Fruit fly (Drosophila melanogaster) whole organism, embryonic: ENCODE measurements around the gene Sytbeta.
A peak's percentile ranks its signal among the peaks of the same experiment; 100 is the strongest.

ENCODE experiments used
- B-H2 ChIP-seq: fragments of 200-800 bp; sonication (Bioruptor generic); optimal IDR thresholded peaks from 2 replicates; lab custom pipeline; 2018; ENCODE audit warnings: missing biosample characterization, mild to moderate bottlenecking, missing genetic modification characterization
- CG10543 ChIP-seq: fragments of 200-800 bp; sonication (Bioruptor generic); optimal IDR thresholded peaks from 3 replicates; lab custom pipeline; 2017; ENCODE audit warnings: missing biosample characterization, mild to moderate bottlenecking, missing genetic modification characterization, moderate library complexity
- CG11247 ChIP-seq: fragments of 200-800 bp; sonication (Bioruptor generic); IDR thresholded peaks from 2 replicates; pipeline ENCODE4 v1.3.6; 2022; ENCODE audit warnings: missing biosample characterization, missing genetic modification characterization
- CG11504 ChIP-seq: fragments of 200-800 bp; sonication (Bioruptor generic); optimal IDR thresholded peaks from 3 replicates; lab custom pipeline; 2019; ENCODE audit warnings: missing biosample characterization, mild to moderate bottlenecking, missing genetic modification characterization, moderate library complexity
- CG1603 ChIP-seq: fragments of 200-800 bp; sonication (Bioruptor generic); optimal IDR thresholded peaks from 2 replicates; lab custom pipeline; 2019; ENCODE audit warnings: missing biosample characterization, mild to moderate bottlenecking, missing genetic modification characterization, moderate library complexity
- CG17385 ChIP-seq: fragments of 200-800 bp; sonication (Bioruptor generic); optimal IDR thresholded peaks from 3 replicates; lab custom pipeline; 2018; ENCODE audit warnings: missing biosample characterization, mild to moderate bottlenecking, missing genetic modification characterization
- CG18262 ChIP-seq: fragments of 200-800 bp; optimal IDR thresholded peaks from 3 replicates; lab custom pipeline; 2019; ENCODE audit warnings: missing biosample characterization, mild to moderate bottlenecking, missing genetic modification characterization, moderate library complexity
- CG2199 ChIP-seq: fragments of 200-800 bp; sonication (Bioruptor generic); IDR thresholded peaks from 3 replicates; pipeline ENCODE4 v1.3.6; 2022; ENCODE audit warnings: missing biosample characterization, missing genetic modification characterization
- CG2678 ChIP-seq: fragments of 200-800 bp; sonication (Bioruptor generic); optimal IDR thresholded peaks from 3 replicates; lab custom pipeline; 2019; ENCODE audit warnings: missing biosample characterization, mild to moderate bottlenecking, missing genetic modification characterization, moderate library complexity
- CG2712 ChIP-seq: fragments of 200-800 bp; optimal IDR thresholded peaks from 3 replicates; lab custom pipeline; 2019; ENCODE audit warnings: missing biosample characterization, mild to moderate bottlenecking, missing genetic modification characterization, moderate library complexity
- CG2889 ChIP-seq: fragments of 200-800 bp; sonication (Bioruptor generic); IDR thresholded peaks from 3 replicates; pipeline ENCODE4 v1.3.6; 2022; ENCODE audit warnings: missing biosample characterization, missing genetic modification characterization
- CG3163 ChIP-seq: fragments of 200-800 bp; sonication (Bioruptor generic); optimal IDR thresholded peaks from 3 replicates; lab custom pipeline; 2016; ENCODE audit warnings: missing biosample characterization, missing genetic modification characterization
- CG9876 ChIP-seq: fragments of 200-800 bp; sonication (Bioruptor generic); optimal IDR thresholded peaks from 2 replicates; lab custom pipeline; 2016; ENCODE audit warnings: missing biosample characterization, missing genetic modification characterization
- Dbx ChIP-seq: fragments of 200-800 bp; sonication (Bioruptor generic); IDR thresholded peaks from 3 replicates; pipeline ENCODE4 v1.3.6; 2022; ENCODE audit warnings: missing biosample characterization, missing genetic modification characterization
- Ets65A ChIP-seq: fragments of 200-800 bp; sonication (Bioruptor generic); peaks from one replicate; lab custom pipeline; 2016; ENCODE audit warnings: missing biosample characterization, missing genetic modification characterization
- MESR4 ChIP-seq: fragments of 200-800 bp; sonication (Bioruptor generic); optimal IDR thresholded peaks from 2 replicates; lab custom pipeline; 2018; ENCODE audit warnings: missing biosample characterization, mild to moderate bottlenecking, missing genetic modification characterization, moderate library complexity
- Med ChIP-seq: fragments of 200-800 bp; sonication (Bioruptor generic); peaks from one replicate; lab custom pipeline; 2016; ENCODE audit warnings: missing biosample characterization, missing genetic modification characterization, mild to moderate bottlenecking, inconsistent platforms, moderate library complexity
- Mrtf ChIP-seq: fragments of 200-800 bp; sonication (Bioruptor generic); IDR thresholded peaks from 3 replicates; pipeline ENCODE4 v1.3.6; 2022; ENCODE audit warnings: missing biosample characterization, missing genetic modification characterization
- Opbp ChIP-seq: fragments of 200-800 bp; sonication (Bioruptor generic); IDR thresholded peaks from 3 replicates; pipeline ENCODE4 v1.3.6; 2022; ENCODE audit warnings: missing biosample characterization, missing genetic modification characterization; ENCODE audit not compliant: partially characterized antibody
- Pdp1 ChIP-seq, 2 experiments: fragments of 200-800 bp; sonication (Bioruptor generic); optimal IDR thresholded peaks; 3 replicates each; lab custom pipeline; 2016; ENCODE audit warnings: missing biosample characterization in 2 of 2, missing genetic modification characterization in 2 of 2, mild to moderate bottlenecking in 1 of 2, moderate library complexity in 1 of 2
- Ravus ChIP-seq: fragments of 200-800 bp; sonication (Bioruptor generic); IDR thresholded peaks from 2 replicates; pipeline ENCODE4 v1.3.6; 2022; ENCODE audit warnings: missing biosample characterization, missing genetic modification characterization
- Side ChIP-seq: fragments of 200-800 bp; sonication (Bioruptor generic); optimal IDR thresholded peaks from 2 replicates; lab custom pipeline; 2016; ENCODE audit warnings: missing biosample characterization, missing genetic modification characterization
- Trl ChIP-seq, 3 experiments: fragments of >200 bp in 2 of 3; fragments of 200-800 bp in 1 of 3; sonication (Bioruptor generic) in 1 of 3; optimal IDR thresholded peaks; 2 replicates in 1 of 3; 3 replicates in 2 of 3; lab custom pipeline; 2016 to 2017; ENCODE audit warnings: missing biosample characterization in 1 of 3, missing genetic modification characterization in 1 of 3
- abd-A ChIP-seq: fragments of 200-800 bp; sonication (Bioruptor generic); optimal IDR thresholded peaks from 3 replicates; lab custom pipeline; 2019; ENCODE audit warnings: missing biosample characterization, mild to moderate bottlenecking, missing genetic modification characterization, moderate library complexity
- ase ChIP-seq: fragments of 200-800 bp; sonication (Bioruptor generic); IDR thresholded peaks from 3 replicates; pipeline ENCODE4 v1.3.6; 2022; ENCODE audit warnings: missing biosample characterization, missing genetic modification characterization
- bbx ChIP-seq: fragments of 200-800 bp; sonication (Bioruptor generic); IDR thresholded peaks from 2 replicates; pipeline ENCODE4 v1.3.6; 2022; ENCODE audit warnings: missing biosample characterization, missing genetic modification characterization; ENCODE audit not compliant: partially characterized antibody
- bsh ChIP-seq, 2 experiments: fragments of 200-800 bp; sonication (Bioruptor generic); optimal IDR thresholded peaks; 2 replicates each; lab custom pipeline; 2017 to 2018; ENCODE audit warnings: mild to moderate bottlenecking in 2 of 2, missing biosample characterization in 2 of 2, missing genetic modification characterization in 2 of 2, moderate library complexity in 1 of 2
- crol ChIP-seq: fragments of 200-800 bp; sonication (Bioruptor generic); IDR thresholded peaks from 2 replicates; pipeline ENCODE4 v1.3.6; 2022; ENCODE audit warnings: missing biosample characterization, missing genetic modification characterization
- dan ChIP-seq: fragments of 200-800 bp; sonication (Bioruptor generic); IDR thresholded peaks from 2 replicates; pipeline ENCODE4 v1.3.6; 2022; ENCODE audit warnings: missing biosample characterization, missing genetic modification characterization
- dmrt99B ChIP-seq: fragments of 200-800 bp; sonication (Bioruptor generic); optimal IDR thresholded peaks from 2 replicates; lab custom pipeline; 2018; ENCODE audit warnings: missing biosample characterization, mild to moderate bottlenecking, missing genetic modification characterization, moderate library complexity
- esg ChIP-seq: fragments of 200-800 bp; sonication (Bioruptor generic); conservative IDR thresholded peaks from 2 replicates; pipeline ENCODE4 v1.3.6; 2022; ENCODE audit warnings: missing biosample characterization, missing genetic modification characterization
- ewg ChIP-seq: fragments of 200-800 bp; sonication (Bioruptor generic); optimal IDR thresholded peaks from 3 replicates; lab custom pipeline; 2017; ENCODE audit warnings: mild to moderate bottlenecking, missing biosample characterization, missing genetic modification reagents, missing genetic modification characterization
- eyg ChIP-seq: fragments of 200-800 bp; sonication (Bioruptor generic); optimal IDR thresholded peaks from 3 replicates; lab custom pipeline; 2016; ENCODE audit warnings: missing biosample characterization, missing genetic modification characterization
- fd64A ChIP-seq: fragments of 200-800 bp; sonication (Bioruptor generic); optimal IDR thresholded peaks from 3 replicates; lab custom pipeline; 2018; ENCODE audit warnings: missing biosample characterization, mild to moderate bottlenecking, missing genetic modification characterization
- grau ChIP-seq: fragments of 200-800 bp; optimal IDR thresholded peaks from 3 replicates; lab custom pipeline; 2019; ENCODE audit warnings: missing biosample characterization, mild to moderate bottlenecking, missing genetic modification characterization, moderate library complexity
- gsb-n ChIP-seq: fragments of 200-800 bp; sonication (Bioruptor generic); optimal IDR thresholded peaks from 3 replicates; lab custom pipeline; 2018; ENCODE audit warnings: missing biosample characterization, mild to moderate bottlenecking, missing genetic modification characterization
- lbe ChIP-seq: fragments of 200-800 bp; sonication (Bioruptor generic); optimal IDR thresholded peaks from 2 replicates; lab custom pipeline; 2016; ENCODE audit warnings: missing biosample characterization, mild to moderate bottlenecking, missing genetic modification characterization
- nau ChIP-seq: fragments of 200-800 bp; sonication (Bioruptor generic); optimal IDR thresholded peaks from 3 replicates; lab custom pipeline; 2017; ENCODE audit warnings: missing biosample characterization, mild to moderate bottlenecking, missing genetic modification characterization, missing genetic modification reagents
- nmo ChIP-seq: fragments of 200-800 bp; sonication (Bioruptor generic); optimal IDR thresholded peaks from 2 replicates; lab custom pipeline; 2018; ENCODE audit warnings: missing biosample characterization, mild to moderate bottlenecking, missing genetic modification characterization, moderate library complexity
- pros ChIP-seq: fragments of 200-800 bp; sonication (Bioruptor generic); optimal IDR thresholded peaks from 3 replicates; lab custom pipeline; 2019; ENCODE audit warnings: missing biosample characterization, mild to moderate bottlenecking, missing genetic modification characterization, moderate library complexity
- row ChIP-seq: fragments of 200-800 bp; sonication (Bioruptor generic); IDR thresholded peaks from 3 replicates; pipeline ENCODE4 v1.3.6; 2022; ENCODE audit warnings: missing biosample characterization, missing genetic modification characterization
- scrt ChIP-seq: fragments of 200-800 bp; sonication (Bioruptor generic); optimal IDR thresholded peaks from 2 replicates; lab custom pipeline; 2018; ENCODE audit warnings: missing biosample characterization, mild to moderate bottlenecking, missing genetic modification characterization, moderate library complexity
- sens ChIP-seq: fragments of 200-800 bp; sonication (Bioruptor generic); peaks from one replicate; lab custom pipeline; 2016; ENCODE audit warnings: missing biosample characterization, missing genetic modification characterization
- sisA ChIP-seq: fragments of 200-800 bp; sonication (Bioruptor generic); IDR thresholded peaks from 2 replicates; pipeline ENCODE4 v1.3.6; 2022; ENCODE audit warnings: missing biosample characterization, missing genetic modification characterization
- sr ChIP-seq: fragments of 200-800 bp; sonication (Bioruptor generic); IDR thresholded peaks from 3 replicates; pipeline ENCODE4 v1.3.6; 2022; ENCODE audit warnings: missing biosample characterization, missing genetic modification characterization
- vvl ChIP-seq: fragments of 200-800 bp; sonication (Bioruptor generic); IDR thresholded peaks from 2 replicates; pipeline ENCODE4 v1.3.6; 2022; ENCODE audit warnings: missing biosample characterization, missing genetic modification characterization
- zen ChIP-seq: fragments of 200-800 bp; sonication (Bioruptor generic); optimal IDR thresholded peaks from 3 replicates; lab custom pipeline; 2018; ENCODE audit warnings: missing biosample characterization, mild to moderate bottlenecking, missing genetic modification characterization, moderate library complexity
- zfh1 ChIP-seq: fragments of 200-800 bp; sonication (Bioruptor generic); IDR thresholded peaks from 3 replicates; pipeline ENCODE4 v1.3.6; 2022; ENCODE audit warnings: missing biosample characterization, missing genetic modification characterization

The Sytbeta gene

DNA sequence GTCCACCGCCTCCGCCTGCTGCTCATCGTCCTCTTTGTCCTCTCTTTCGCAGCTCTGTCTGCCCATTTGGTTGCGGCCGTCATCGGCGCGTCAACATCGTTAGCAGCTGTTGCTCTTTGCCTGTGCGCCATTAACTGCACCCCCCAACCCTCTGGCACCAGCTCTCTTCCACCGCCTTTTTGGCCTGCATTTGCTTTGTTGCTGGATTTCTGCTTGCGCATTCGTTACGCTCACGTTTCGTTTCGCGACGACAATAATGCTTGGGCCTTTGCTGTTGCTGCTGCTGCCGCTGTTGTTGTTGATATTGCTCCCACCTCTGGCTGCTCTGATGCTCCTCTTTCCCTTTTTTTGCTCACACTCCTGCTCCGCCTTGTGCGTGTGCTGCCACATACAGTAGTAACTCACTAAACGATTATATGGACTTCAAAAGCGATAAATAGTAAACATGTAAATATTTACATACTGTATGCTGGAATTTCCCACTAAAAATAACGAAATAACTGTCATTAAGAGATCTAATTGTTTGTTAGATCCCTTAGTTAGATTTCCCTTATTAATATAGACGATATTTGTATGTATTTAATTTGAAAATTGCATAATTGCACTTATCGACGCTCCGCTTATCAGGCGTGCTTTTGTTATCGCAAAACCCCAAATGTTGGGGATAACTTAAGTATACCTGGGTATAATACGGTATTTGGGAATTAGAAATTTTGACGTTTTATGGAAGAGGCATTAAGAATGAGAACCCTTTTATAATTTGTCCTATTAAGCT lies 37.0 kb upstream of the Sytbeta start:
- TF ChIP-seq CG2678 (tag; lab: Kevin White, UChicago) (peak; percentile 24), CG3163 (GFP tag; lab: Kevin White, UChicago) (peak; percentile 28), CG2712 (tag; lab: Kevin White, UChicago) (peak; percentile 5), pros (GFP tag; lab: Kevin White, UChicago) (peak; percentile 20), bsh (GFP tag; optimal IDR thresholded peaks at IDR 0.05; lab: Kevin White, UChicago) (peak in 1 of 2 experiments; percentile 15), esg (GFP tag; lab: Robert Waterston, UW) (no peak), zfh1 (GFP tag; lab: Robert Waterston, UW) (no peak), CG2889 (GFP tag; lab: Robert Waterston, UW) (no peak), MESR4 (GFP tag; lab: Kevin White, UChicago) (no peak), B-H2 (GFP tag; lab: Kevin White, UChicago) (no peak), Trl (optimal IDR thresholded peaks at IDR 0.05; lab: Kevin White, UChicago) (peak; percentile 14 to 38), Trl (GFP tag; optimal IDR thresholded peaks at IDR 0.05; lab: Kevin White, UChicago) (no peak), gsb-n (tag; lab: Kevin White, UChicago) (peak; percentile 66), nmo (GFP tag; lab: Kevin White, UChicago) (peak; percentile 4), CG1603 (tag; lab: Kevin White, UChicago) (peak; percentile 2), eyg (GFP tag; lab: Kevin White, UChicago) (peak; percentile 10), ase (GFP tag; lab: Robert Waterston, UW) (no peak), Dbx (GFP tag; lab: Robert Waterston, UW) (no peak), dan (no peak), vvl (GFP tag; lab: Robert Waterston, UW) (0 out of 2 replicates have a peak, but pooled peaks have one; percentile 6), CG9876 (GFP tag; lab: Kevin White, UChicago) (no peak), Pdp1 (GFP tag; optimal IDR thresholded peaks at IDR 0.05; lab: Kevin White, UChicago) (peak in 1 of 2 experiments; percentile 17), bbx (GFP tag; lab: Robert Waterston, UW) (peak; percentile 45; the same call in 1 of the 2 replicates), fd64A (GFP tag; lab: Kevin White, UChicago) (no peak), Ets65A (GFP tag; lab: Kevin White, UChicago) (peak; percentile 74), sr (GFP tag; lab: Robert Waterston, UW) (0 out of 3 replicates have a peak, but pooled peaks have one; percentile 3), row (GFP tag; lab: Robert Waterston, UW) (peak; percentile 25; the same call in 1 of the 3 replicates), Med (GFP tag; lab: Kevin White, UChicago) (peak; percentile 54), nau (peak; percentile 82), sens (GFP tag; lab: Kevin White, UChicago) (peak; percentile 45), Opbp (GFP tag; lab: Robert Waterston, UW) (no peak), abd-A (peak; percentile 59), lbe (GFP tag; lab: Kevin White, UChicago) (peak; percentile 42), dmrt99B (no peak), zen (peak; percentile 8), CG11247 (GFP tag; lab: Robert Waterston, UW) (0 out of 2 replicates have a peak, but pooled peaks have one; percentile 14), CG2199 (GFP tag; lab: Robert Waterston, UW) (0 out of 3 replicates have a peak, but pooled peaks have one; percentile 47), CG11504 (peak; percentile 23), Ravus (no peak), CG17385 (no peak), scrt (GFP tag; lab: Kevin White, UChicago) (peak; percentile 80), CG10543 (GFP tag; lab: Kevin White, UChicago) (peak; percentile 2), grau (tag; lab: Kevin White, UChicago) (peak; percentile 76), Mrtf (GFP tag; lab: Robert Waterston, UW) (no peak), Side (GFP tag; lab: Kevin White, UChicago) (no peak), CG18262 (tag; lab: Kevin White, UChicago) (no peak), sisA (GFP tag; lab: Robert Waterston, UW) (no peak), ewg (GFP tag; lab: Kevin White, UChicago) (no peak), crol (GFP tag; lab: Robert Waterston, UW) (peak; percentile 80)
